Worm (Caenorhabditis elegans): ENCODE data around the gene gpcp-1.

gpcp-1 gene

ce11 chrX:3115134-3116032, 5.0 kb upstream of the gpcp-1 start:
- TF ChIP-seq nhr-90 (tag; optimal IDR thresholded peaks at IDR 0.05): no peak
- TF ChIP-seq pbrm-1 (GFP tag; IDR thresholded peaks at IDR 0.05): no peak
- TF ChIP-seq ama-1 (optimal IDR thresholded peaks at IDR 0.05): peak; percentile 83
- TF ChIP-seq ama-1 (GFP tag; optimal IDR thresholded peaks at IDR 0.05): no peak
- peak; percentile 33 for TF ChIP-seq atf-7 (tag; optimal IDR thresholded peaks at IDR 0.05)
- TF ChIP-seq madf-3 (GFP tag; IDR thresholded peaks at IDR 0.05): no peak
- TF ChIP-seq F39B2.1 (GFP tag; IDR thresholded peaks at IDR 0.05): no peak
- TF ChIP-seq nfya-2 (GFP tag; IDR thresholded peaks at IDR 0.05): no peak
- peak; percentile 59 for TF ChIP-seq zfh-2 (GFP tag; conservative IDR thresholded peaks at IDR 0.05)
- peak; percentile 19 for TF ChIP-seq ZK185.1 (tag; optimal IDR thresholded peaks at IDR 0.05; ENCODE audit: poor library complexity, severe bottlenecking)
- peak; percentile 22 for TF ChIP-seq zim-3 (tag; optimal IDR thresholded peaks at IDR 0.05)
- TF ChIP-seq Y53G8AR.9 (GFP tag; conservative IDR thresholded peaks at IDR 0.05): peak; percentile 58
- peak; percentile 48; the same call in 1 of the 2 replicates for TF ChIP-seq cebp-1 (GFP tag; IDR thresholded peaks at IDR 0.05)
- TF ChIP-seq cebp-1 (tag; optimal IDR thresholded peaks at IDR 0.05): peak; percentile 75
- peak; percentile 29; the same call in 1 of the 2 replicates for TF ChIP-seq hmg-1.2 (GFP tag; IDR thresholded peaks at IDR 0.05)
- peak in 1 of 3 experiments; percentile 6 for TF ChIP-seq lin-35 (GFP tag; optimal IDR thresholded peaks at IDR 0.05)
- no peak for TF ChIP-seq lsl-1 (GFP tag; optimal IDR thresholded peaks at IDR 0.05)
- TF ChIP-seq lir-1 (GFP tag; conservative IDR thresholded peaks at IDR 0.05): peak; percentile 26; the same call in 1 of the 2 replicates
- TF ChIP-seq F55B11.4 (tag; optimal IDR thresholded peaks at IDR 0.05; ENCODE audit: borderline replicate concordance, insufficient read depth): no peak
- no peak for TF ChIP-seq hrde-1 (tag; optimal IDR thresholded peaks at IDR 0.05; ENCODE audit: borderline replicate concordance)
- peak; percentile 25; the same call in 1 of the 2 replicates for TF ChIP-seq mcd-1 (GFP tag; IDR thresholded peaks at IDR 0.05)
- TF ChIP-seq egl-44 (GFP tag; IDR thresholded peaks at IDR 0.05): no peak
- peak; percentile 37; the same call in 1 of the 2 replicates for TF ChIP-seq C06A6.2 (GFP tag; conservative IDR thresholded peaks at IDR 0.05)
- no peak for TF ChIP-seq attf-6 (GFP tag; IDR thresholded peaks at IDR 0.05)
- peak; percentile 22 for TF ChIP-seq tlf-1 (GFP tag; optimal IDR thresholded peaks at IDR 0.05)
- no peak for TF ChIP-seq T26A5.8 (tag; optimal IDR thresholded peaks at IDR 0.05)
- no peak for TF ChIP-seq madf-8 (GFP tag; conservative IDR thresholded peaks at IDR 0.05)
- 0 out of 2 replicates have a peak, but pooled peaks have one; percentile 18 for TF ChIP-seq Y56A3A.18 (GFP tag; IDR thresholded peaks at IDR 0.05)
- peak; percentile 6; the same call in 1 of the 2 replicates for TF ChIP-seq ekl-4 (GFP tag; IDR thresholded peaks at IDR 0.05)
- peak; percentile 35; the same call in 1 of the 2 replicates for TF ChIP-seq lin-26 (GFP tag; IDR thresholded peaks at IDR 0.05)
- TF ChIP-seq let-526 (GFP tag; IDR thresholded peaks at IDR 0.05): 0 out of 2 replicates have a peak, but pooled peaks have one; percentile 5
- TF ChIP-seq egl-18 (GFP tag; IDR thresholded peaks at IDR 0.05): no peak
- no peak for TF ChIP-seq ceh-79 (tag; optimal IDR thresholded peaks at IDR 0.05)
- TF ChIP-seq aptf-2 (GFP tag; conservative IDR thresholded peaks at IDR 0.05): no peak
- TF ChIP-seq F57C9.4 (tag; optimal IDR thresholded peaks at IDR 0.05): no peak
- TF ChIP-seq unc-62 (GFP tag; optimal IDR thresholded peaks at IDR 0.05): no peak
- peak; percentile 23 for TF ChIP-seq nhr-80 (tag; optimal IDR thresholded peaks at IDR 0.05)
- no peak for TF ChIP-seq bed-1 (GFP tag; IDR thresholded peaks at IDR 0.05)
- TF ChIP-seq dox-1 (GFP tag; IDR thresholded peaks at IDR 0.05): peak; percentile 27; the same call in 1 of the 2 replicates
- no peak for TF ChIP-seq hmg-20 (GFP tag; IDR thresholded peaks at IDR 0.05)

Data from whole organism, young adult.